Worm (Caenorhabditis elegans) whole organism, early embryonic: ENCODE results near the gene T05A7.7.

Experiments used
- B0310.2 ChIP-seq: sonication (generic microtip); optimal IDR thresholded peaks from 2 replicates; lab custom pipeline; 2016; ENCODE audit warnings: mild to moderate bottlenecking, missing genetic modification characterization, missing compliant biosample characterization
- aly-1 ChIP-seq: sonication (generic microtip); optimal IDR thresholded peaks from 2 replicates; lab custom pipeline; 2016; ENCODE audit warnings: missing genetic modification characterization, missing compliant biosample characterization
- ama-1 ChIP-seq: fragments of 150-350 bp; optimal IDR thresholded peaks from 2 replicates; lab custom pipeline; 2014
- ceh-36 ChIP-seq: sonication (generic microtip); optimal IDR thresholded peaks from 2 replicates; lab custom pipeline; 2016; ENCODE audit warnings: missing genetic modification characterization, inconsistent platforms, missing compliant biosample characterization
- ets-7 ChIP-seq: sonication (generic microtip); optimal IDR thresholded peaks from 2 replicates; lab custom pipeline; 2016; ENCODE audit warnings: missing genotype, missing genetic modification characterization, missing compliant biosample characterization
- flt-1 ChIP-seq: fragments of 200-800 bp; sonication (Bioruptor generic); IDR thresholded peaks from 2 replicates; pipeline ENCODE4 v1.3.6; 2022; ENCODE audit warnings: missing genetic modification characterization, missing compliant biosample characterization
- hmbx-1 ChIP-seq: sonication (generic microtip); optimal IDR thresholded peaks from 2 replicates; lab custom pipeline; 2016; ENCODE audit warnings: mild to moderate bottlenecking, missing genetic modification characterization, missing compliant biosample characterization
- hmg-4 ChIP-seq: fragments of 200-800 bp; sonication (Bioruptor generic); optimal IDR thresholded peaks from 2 replicates; lab custom pipeline; 2018; ENCODE audit warnings: mild to moderate bottlenecking, missing genetic modification characterization, missing compliant biosample characterization
- pes-1 ChIP-seq: fragments of 200-800 bp; sonication (Bioruptor generic); IDR thresholded peaks from 2 replicates; pipeline ENCODE4 v1.3.6; 2022; ENCODE audit warnings: missing genetic modification reagents, missing genetic modification characterization, missing compliant biosample characterization
- scrt-1 ChIP-seq: fragments of 200-800 bp; sonication (Bioruptor generic); IDR thresholded peaks from 2 replicates; pipeline ENCODE4 v1.3.6; 2022; ENCODE audit warnings: missing genetic modification characterization, missing compliant biosample characterization
- sea-1 ChIP-seq: fragments of 200-800 bp; sonication (Bioruptor generic); conservative IDR thresholded peaks from 2 replicates; pipeline ENCODE4 v1.3.6; 2022; ENCODE audit warnings: missing genetic modification characterization, missing compliant biosample characterization

DNA sequence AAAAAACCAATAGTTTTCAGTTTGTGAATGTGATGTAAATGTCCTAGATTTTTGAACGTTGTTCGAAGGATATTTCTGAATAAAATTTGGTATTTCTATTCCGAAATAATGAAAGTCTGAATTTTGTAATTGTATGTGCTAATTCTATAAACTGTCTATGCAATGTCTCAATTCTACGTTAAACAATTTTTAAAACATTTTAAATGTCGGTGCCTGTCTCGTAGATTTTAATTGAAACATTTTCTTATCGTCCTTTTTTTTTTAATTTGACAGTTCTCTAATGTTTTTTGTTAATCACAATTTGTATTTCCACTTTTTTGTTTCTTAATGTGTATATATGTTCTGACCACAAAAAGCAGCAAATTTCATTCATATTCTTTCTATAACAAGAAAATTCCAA is 48.4 kb upstream of the T05A7.7 start, which contains the start of gene F41C3.7:
- no peak for TF ChIP-seq ceh-36 (tag; lab: Kevin White, UChicago)
- TF ChIP-seq ets-7 (tag; lab: Kevin White, UChicago) = no peak
- TF ChIP-seq ama-1 (lab: Kevin White, UChicago) = no peak
- no peak for TF ChIP-seq pes-1 (GFP tag; lab: Robert Waterston, UW)
- TF ChIP-seq flt-1 (GFP tag; lab: Robert Waterston, UW) = no peak
- TF ChIP-seq hmg-4 (GFP tag; lab: Kevin White, UChicago) = no peak
- TF ChIP-seq scrt-1 (GFP tag; lab: Robert Waterston, UW) = no peak
- no peak for TF ChIP-seq sea-1
- no peak for TF ChIP-seq aly-1 (tag; lab: Kevin White, UChicago)
- TF ChIP-seq hmbx-1 (tag; lab: Kevin White, UChicago) = no peak
- TF ChIP-seq B0310.2 (tag; lab: Kevin White, UChicago) = no peak
